Fruit fly (Drosophila melanogaster): ENCODE data around the gene Blos2.
A peak's percentile ranks its signal among the peaks of the same experiment; 100 is the strongest.

Gene Blos2

DNA sequence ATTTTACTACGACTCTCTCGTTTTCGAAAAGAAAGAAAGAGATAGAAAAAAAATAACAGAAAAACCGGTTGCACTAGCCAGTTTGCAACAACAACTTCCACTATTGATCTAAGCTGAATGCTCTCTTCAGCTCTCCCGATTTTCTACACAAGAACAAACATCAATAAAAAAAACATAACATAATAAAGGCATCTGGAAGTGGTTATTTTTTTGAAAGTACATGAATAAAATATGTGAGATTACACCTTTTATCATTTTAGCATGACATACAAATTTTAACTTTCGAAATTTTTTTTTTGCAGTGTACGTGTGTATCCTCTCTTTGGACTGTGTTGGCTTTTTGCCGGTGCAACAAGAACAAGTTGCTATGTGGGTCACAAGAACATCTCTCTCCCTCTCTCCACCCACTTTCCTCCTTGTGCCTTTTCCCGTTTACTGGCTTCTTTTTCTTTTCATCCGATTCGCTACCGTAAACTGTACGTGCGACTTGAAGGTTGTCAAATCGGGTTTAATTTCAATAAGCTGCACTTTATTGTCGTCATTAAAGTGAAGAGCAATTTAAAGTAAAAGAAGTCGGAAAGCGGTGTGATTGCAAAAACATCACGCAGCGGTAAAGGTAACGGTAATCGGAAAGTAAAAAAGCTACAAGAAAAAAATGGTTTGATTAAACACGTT is 23.3 kb downstream of the Blos2 start (continued):
- peak; percentile 92 for TF ChIP-seq ems (GFP tag; optimal IDR thresholded peaks at IDR 0.05)
- TF ChIP-seq eyg (GFP tag; optimal IDR thresholded peaks at IDR 0.05), result peak; percentile 95
- TF ChIP-seq D19A (tag; optimal IDR thresholded peaks at IDR 0.05), result peak; percentile 95
- peak; percentile 95 for TF ChIP-seq ken (GFP tag; IDR thresholded peaks at IDR 0.05)
- TF ChIP-seq CG33213 (GFP tag; optimal IDR thresholded peaks at IDR 0.05), result peak; percentile 96
- TF ChIP-seq CG17361 (GFP tag; IDR thresholded peaks at IDR 0.05), result peak; percentile 97
- TF ChIP-seq BtbVII (GFP tag; optimal IDR thresholded peaks at IDR 0.05), result peak; percentile 81
- TF ChIP-seq sob (GFP tag; IDR thresholded peaks at IDR 0.05), result peak; percentile 95
- TF ChIP-seq Mad (GFP tag; optimal IDR thresholded peaks at IDR 0.05), result peak; percentile 86
- TF ChIP-seq CG17359 (tag; optimal IDR thresholded peaks at IDR 0.05), result peak; percentile 97
- peak; percentile 95 for TF ChIP-seq cato (GFP tag; optimal IDR thresholded peaks at IDR 0.05; ENCODE audit: borderline replicate concordance)
- TF ChIP-seq dimm (GFP tag; IDR thresholded peaks at IDR 0.05), result peak; percentile 90
- peak; percentile 88 for TF ChIP-seq CG8359 (GFP tag; optimal IDR thresholded peaks at IDR 0.05; ENCODE audit: borderline replicate concordance)
- TF ChIP-seq Sry-β (GFP tag; optimal IDR thresholded peaks at IDR 0.05), result peak; percentile 68
- peak; percentile 91 for TF ChIP-seq CG7372 (GFP tag; IDR thresholded peaks at IDR 0.05)
- TF ChIP-seq CG12219 (GFP tag; optimal IDR thresholded peaks at IDR 0.05), result peak; percentile 97
- TF ChIP-seq mld (GFP tag; IDR thresholded peaks at IDR 0.05; ENCODE audit: partially characterized antibody), result no peak
- TF ChIP-seq Rx (GFP tag; IDR thresholded peaks at IDR 0.05), result peak; percentile 95
- peak; percentile 87 for TF ChIP-seq Oaz (GFP tag; IDR thresholded peaks at IDR 0.05)
- TF ChIP-seq Nf-YB (GFP tag; optimal IDR thresholded peaks at IDR 0.05), result peak; percentile 88
- peak; percentile 19 for TF ChIP-seq gfzf (GFP tag; optimal IDR thresholded peaks at IDR 0.05)
- TF ChIP-seq Gug (GFP tag; IDR thresholded peaks at IDR 0.05), result peak; percentile 87
- TF ChIP-seq gsb-n (tag; optimal IDR thresholded peaks at IDR 0.05), result peak; percentile 98
- TF ChIP-seq fd96Cb (tag; optimal IDR thresholded peaks at IDR 0.05), result peak; percentile 97
- no peak for TF ChIP-seq Dref (GFP tag; IDR thresholded peaks at IDR 0.05)
- peak; percentile 91 for TF ChIP-seq HLH54F (GFP tag; optimal IDR thresholded peaks at IDR 0.05)
- TF ChIP-seq MESR4 (GFP tag; optimal IDR thresholded peaks at IDR 0.05), result peak; percentile 56
- peak; percentile 90 for TF ChIP-seq CG11456 (GFP tag; IDR thresholded peaks at IDR 0.05)
- peak; percentile 95 for TF ChIP-seq Chrac-16 (GFP tag; optimal IDR thresholded peaks at IDR 0.05)
- TF ChIP-seq CG7928 (GFP tag; optimal IDR thresholded peaks at IDR 0.05), result peak; percentile 61
- peak; percentile 97 for TF ChIP-seq CoRest (tag; optimal IDR thresholded peaks at IDR 0.05)
- TF ChIP-seq CG17385 (GFP tag; optimal IDR thresholded peaks at IDR 0.05), result peak; percentile 95
- TF ChIP-seq row (GFP tag; IDR thresholded peaks at IDR 0.05), result peak; percentile 97
- TF ChIP-seq ro (GFP tag; IDR thresholded peaks at IDR 0.05), result peak; percentile 86
- TF ChIP-seq lbe (GFP tag; optimal IDR thresholded peaks at IDR 0.05), result no peak
- TF ChIP-seq Aef1 (GFP tag; IDR thresholded peaks at IDR 0.05), result peak; percentile 94
- TF ChIP-seq CG4854 (GFP tag; optimal IDR thresholded peaks at IDR 0.05), result peak; percentile 92
- peak; percentile 94 for TF ChIP-seq croc (GFP tag; conservative IDR thresholded peaks at IDR 0.05)
- TF ChIP-seq kah (GFP tag; optimal IDR thresholded peaks at IDR 0.05), result peak; percentile 93
- peak; percentile 96 for TF ChIP-seq Max (GFP tag; optimal IDR thresholded peaks at IDR 0.05)

DNA sequence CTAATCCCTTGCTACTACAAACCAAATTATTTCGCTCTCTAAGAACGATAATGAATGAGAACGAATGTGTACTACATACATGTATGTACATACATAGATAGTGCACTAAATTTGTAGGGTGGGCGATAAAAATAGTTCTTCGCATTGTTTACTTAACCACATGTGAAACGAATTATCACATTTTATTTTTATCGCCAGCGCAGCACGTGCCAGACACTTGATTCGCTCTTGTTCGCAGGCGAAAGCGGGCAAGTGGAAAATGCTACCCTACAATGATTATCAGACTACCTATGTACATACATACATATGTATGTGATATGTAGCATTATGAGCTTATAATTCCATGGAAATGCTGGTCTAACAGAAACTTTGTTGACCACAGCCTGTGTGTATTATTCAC is 24.4 kb downstream of the Blos2 start:
- peak; percentile 63 for TF ChIP-seq bigmax (GFP tag; optimal IDR thresholded peaks at IDR 0.05)
- TF ChIP-seq dm (GFP tag; optimal IDR thresholded peaks at IDR 0.05), result peak; percentile 29
- peak; percentile 0 for TF ChIP-seq grau (tag; optimal IDR thresholded peaks at IDR 0.05)
- TF ChIP-seq pros (GFP tag; optimal IDR thresholded peaks at IDR 0.05), result peak; percentile 7
- peak; percentile 10 for TF ChIP-seq CG1603 (tag; optimal IDR thresholded peaks at IDR 0.05)
- no peak for TF ChIP-seq usp (GFP tag; optimal IDR thresholded peaks at IDR 0.05)
- peak; percentile 41 for TF ChIP-seq CG6813 (GFP tag; optimal IDR thresholded peaks at IDR 0.05)
- TF ChIP-seq CG12071 (GFP tag; optimal IDR thresholded peaks at IDR 0.05), result peak; percentile 50
- TF ChIP-seq Stat92E (GFP tag; optimal IDR thresholded peaks at IDR 0.05), result no peak
- TF ChIP-seq CG15479 (GFP tag; optimal IDR thresholded peaks at IDR 0.05), result peak; percentile 48
- TF ChIP-seq Dip2 (GFP tag; IDR thresholded peaks at IDR 0.05), result no peak
- TF ChIP-seq CG2678 (tag; optimal IDR thresholded peaks at IDR 0.05), result peak; percentile 4
